Worm (Caenorhabditis elegans) whole organism, late embryonic: ENCODE measurements around the gene ctg-2.

Source experiments
- F13H6.1 ChIP-seq: sonication (generic microtip); optimal IDR thresholded peaks from 2 replicates; lab custom pipeline; 2016; ENCODE audit warnings: missing genetic modification characterization, missing compliant biosample characterization
- K09A11.1 ChIP-seq: sonication (generic microtip); optimal IDR thresholded peaks from 2 replicates; lab custom pipeline; 2017; ENCODE audit warnings: antibody characterized with exemption, mild to moderate bottlenecking, missing genetic modification characterization, missing compliant biosample characterization; ENCODE audit not compliant: insufficient read depth
- Y22D7AL.16 ChIP-seq: sonication (generic microtip); optimal IDR thresholded peaks from 2 replicates; lab custom pipeline; 2016; ENCODE audit warnings: missing genetic modification characterization, missing compliant biosample characterization
- ahr-1 ChIP-seq: sonication (generic microtip); optimal IDR thresholded peaks from 2 replicates; lab custom pipeline; 2016; ENCODE audit warnings: missing genetic modification characterization, missing compliant biosample characterization
- ama-1 ChIP-seq: fragments of 150-350 bp; optimal IDR thresholded peaks from 2 replicates; lab custom pipeline; 2014
- ceh-14 ChIP-seq: sonication (generic microtip); optimal IDR thresholded peaks from 2 replicates; lab custom pipeline; 2016; ENCODE audit warnings: missing genotype, missing genetic modification characterization, missing compliant biosample characterization
- ceh-18 ChIP-seq: sonication (generic microtip); optimal IDR thresholded peaks from 2 replicates; lab custom pipeline; 2016; ENCODE audit warnings: missing genetic modification characterization, missing compliant biosample characterization
- ceh-2 ChIP-seq: sonication (generic microtip); optimal IDR thresholded peaks from 2 replicates; lab custom pipeline; 2016; ENCODE audit warnings: missing genotype, missing genetic modification characterization, missing compliant biosample characterization
- ceh-22 ChIP-seq: sonication (generic microtip); optimal IDR thresholded peaks from 2 replicates; lab custom pipeline; 2017; ENCODE audit warnings: missing biosample characterization, missing genetic modification characterization
- ceh-24 ChIP-seq: sonication (generic microtip); optimal IDR thresholded peaks from 2 replicates; lab custom pipeline; 2016; ENCODE audit warnings: mild to moderate bottlenecking, missing genetic modification characterization, missing compliant biosample characterization
- ceh-45 ChIP-seq: fragments of 200-800 bp; sonication (Bioruptor generic); IDR thresholded peaks from 2 replicates; pipeline ENCODE4 v1.3.6; 2022; ENCODE audit warnings: missing genetic modification reagents, missing genetic modification characterization, missing compliant biosample characterization
- ceh-48 ChIP-seq: sonication (generic microtip); optimal IDR thresholded peaks from 2 replicates; lab custom pipeline; 2016; ENCODE audit warnings: missing genetic modification characterization, inconsistent platforms, missing compliant biosample characterization
- dve-1 ChIP-seq: sonication (generic microtip); optimal IDR thresholded peaks from 2 replicates; lab custom pipeline; 2017; ENCODE audit warnings: antibody characterized with exemption, mild to moderate bottlenecking, missing genetic modification characterization, missing compliant biosample characterization
- elt-2 ChIP-seq: sonication (generic microtip); optimal IDR thresholded peaks from 2 replicates; lab custom pipeline; 2016; ENCODE audit warnings: missing genetic modification reagents, missing genetic modification characterization, missing compliant biosample characterization
- elt-4 ChIP-seq: sonication (generic microtip); optimal IDR thresholded peaks from 2 replicates; lab custom pipeline; 2016; ENCODE audit warnings: missing genetic modification characterization, missing compliant biosample characterization
- ets-4 ChIP-seq: sonication (generic microtip); optimal IDR thresholded peaks from 2 replicates; lab custom pipeline; 2016; ENCODE audit warnings: missing genetic modification characterization, missing compliant biosample characterization
- fax-1 ChIP-seq: sonication (generic microtip); optimal IDR thresholded peaks from 2 replicates; lab custom pipeline; 2016; ENCODE audit warnings: missing genotype, missing genetic modification characterization, missing compliant biosample characterization
- fkh-10 ChIP-seq: fragments of 150-350 bp; optimal IDR thresholded peaks from 2 replicates; lab custom pipeline; 2014; ENCODE audit warnings: missing biosample characterization, missing genetic modification reagents, missing genetic modification characterization
- fkh-6 ChIP-seq: sonication (generic microtip); optimal IDR thresholded peaks from 2 replicates; lab custom pipeline; 2016; ENCODE audit warnings: missing genetic modification characterization, missing compliant biosample characterization
- gmeb-2 ChIP-seq: sonication (generic microtip); optimal IDR thresholded peaks from 2 replicates; lab custom pipeline; 2016; ENCODE audit warnings: missing genetic modification characterization, inconsistent platforms, missing compliant biosample characterization
- hlh-30 ChIP-seq: sonication (generic microtip); optimal IDR thresholded peaks from 2 replicates; lab custom pipeline; 2017; ENCODE audit warnings: antibody characterized with exemption, missing genetic modification characterization, missing compliant biosample characterization; ENCODE audit not compliant: insufficient read depth
- mec-3 ChIP-seq: sonication (generic microtip); optimal IDR thresholded peaks from 2 replicates; lab custom pipeline; 2016; ENCODE audit warnings: borderline replicate concordance, missing genetic modification characterization, missing compliant biosample characterization
- nfya-1 ChIP-seq: sonication (generic microtip); optimal IDR thresholded peaks from 2 replicates; lab custom pipeline; 2017; ENCODE audit warnings: missing genetic modification characterization, mild to moderate bottlenecking, missing compliant biosample characterization, antibody characterized with exemption, moderate library complexity
- nhr-11 ChIP-seq: fragments of 150-350 bp; optimal IDR thresholded peaks from 2 replicates; lab custom pipeline; 2014; ENCODE audit warnings: missing biosample characterization, missing genetic modification characterization
- nhr-232 ChIP-seq: sonication (generic microtip); optimal IDR thresholded peaks from 2 replicates; lab custom pipeline; 2016; ENCODE audit warnings: missing genetic modification characterization, missing compliant biosample characterization
- npax-4 ChIP-seq: sonication (generic microtip); optimal IDR thresholded peaks from 2 replicates; lab custom pipeline; 2016; ENCODE audit warnings: missing genetic modification characterization, missing compliant biosample characterization
- pag-3 ChIP-seq: sonication (generic microtip); optimal IDR thresholded peaks from 2 replicates; lab custom pipeline; 2016; ENCODE audit warnings: missing compliant biosample characterization, missing genetic modification characterization, borderline replicate concordance
- pat-9 ChIP-seq: fragments of 200-800 bp; sonication (Bioruptor generic); optimal IDR thresholded peaks from 2 replicates; lab custom pipeline; 2018; ENCODE audit warnings: mild to moderate bottlenecking, missing genetic modification characterization, moderate library complexity, missing compliant biosample characterization
- pax-1 ChIP-seq: fragments of 150-350 bp; optimal IDR thresholded peaks from 2 replicates; lab custom pipeline; 2014; ENCODE audit warnings: missing biosample characterization, missing genetic modification characterization
- pha-2 ChIP-seq: sonication (generic microtip); optimal IDR thresholded peaks from 2 replicates; lab custom pipeline; 2017; ENCODE audit warnings: mild to moderate bottlenecking, missing genetic modification characterization, missing compliant biosample characterization
- pha-4 ChIP-seq: fragments of 150-350 bp; optimal IDR thresholded peaks from 2 replicates; lab custom pipeline; 2018; ENCODE audit warnings: missing biosample characterization, missing genetic modification reagents, missing genetic modification characterization
- pqm-1 ChIP-seq: sonication (generic microtip); optimal IDR thresholded peaks from 2 replicates; lab custom pipeline; 2016; ENCODE audit warnings: missing genetic modification characterization, missing compliant biosample characterization
- pros-1 ChIP-seq: fragments of 150-350 bp; optimal IDR thresholded peaks from 2 replicates; lab custom pipeline; 2014; ENCODE audit warnings: missing biosample characterization, missing genetic modification reagents, missing genetic modification characterization
- sdc-2 ChIP-seq: sonication (generic microtip); optimal IDR thresholded peaks from 2 replicates; lab custom pipeline; 2016; ENCODE audit warnings: missing genotype, missing genetic modification characterization, missing compliant biosample characterization
- sox-2 ChIP-seq: fragments of 200-800 bp; sonication (Bioruptor generic); IDR thresholded peaks from 2 replicates; pipeline ENCODE4 v1.3.6; 2022; ENCODE audit warnings: missing genetic modification reagents, missing genetic modification characterization, missing compliant biosample characterization
- sox-4 ChIP-seq: sonication (generic microtip); optimal IDR thresholded peaks from 2 replicates; lab custom pipeline; 2017; ENCODE audit warnings: mild to moderate bottlenecking, missing genetic modification characterization, inconsistent platforms, missing compliant biosample characterization
- syd-9 ChIP-seq: sonication (generic microtip); optimal IDR thresholded peaks from 2 replicates; lab custom pipeline; 2016; ENCODE audit warnings: mild to moderate bottlenecking, missing genetic modification characterization, moderate library complexity, missing compliant biosample characterization
- tbx-7 ChIP-seq: sonication (generic microtip); optimal IDR thresholded peaks from 2 replicates; lab custom pipeline; 2016; ENCODE audit warnings: missing genotype, missing genetic modification characterization, missing compliant biosample characterization
- ttx-3 ChIP-seq: sonication (generic microtip); optimal IDR thresholded peaks from 2 replicates; lab custom pipeline; 2016; ENCODE audit warnings: missing genetic modification reagents, missing genetic modification characterization, missing compliant biosample characterization
- unc-3 ChIP-seq, 2 experiments: fragments of 200-800 bp in 1 of 2; sonication (Bioruptor generic) in 1 of 2; sonication (generic microtip) in 1 of 2; conservative IDR thresholded peaks in 1 of 2; optimal IDR thresholded peaks in 1 of 2; 2 replicates each; pipeline versions ENCODE4 v1.3.6 to Lab custom; 2016 to 2022; ENCODE audit warnings: missing compliant biosample characterization in 2 of 2, missing genetic modification characterization in 2 of 2, missing genetic modification reagents in 1 of 2
- unc-55 ChIP-seq: sonication (generic microtip); optimal IDR thresholded peaks from 2 replicates; lab custom pipeline; 2017; ENCODE audit warnings: missing biosample characterization, missing genetic modification reagents, missing genetic modification characterization
- zip-5 ChIP-seq: sonication (generic microtip); optimal IDR thresholded peaks from 2 replicates; lab custom pipeline; 2016; ENCODE audit warnings: missing genetic modification characterization, missing compliant biosample characterization
- ztf-16 ChIP-seq: sonication (generic microtip); optimal IDR thresholded peaks from 2 replicates; lab custom pipeline; 2017; ENCODE audit warnings: missing genetic modification characterization, missing compliant biosample characterization

Gene ctg-2

DNA sequence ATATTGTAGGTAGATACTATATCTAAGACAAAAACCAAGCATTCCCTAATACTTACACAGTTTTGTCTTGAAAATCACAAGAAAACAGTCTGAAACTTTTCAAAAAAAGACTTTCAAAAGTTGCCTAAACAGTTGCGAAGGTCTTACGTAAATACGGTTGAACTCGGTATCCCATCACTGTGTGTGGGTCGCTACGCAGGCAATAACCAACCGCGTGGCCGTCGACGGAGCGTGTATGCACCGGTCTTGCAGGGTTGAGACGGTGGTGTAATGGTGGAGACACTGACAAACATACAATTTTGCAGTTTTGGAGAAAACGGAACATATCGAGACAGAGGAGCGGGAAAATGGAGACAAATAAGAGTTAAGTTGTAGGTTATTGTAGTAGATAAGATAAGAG, 46.4 kb downstream of the ctg-2 start, which contains the start of gene iff-2 (continued):
- TF ChIP-seq ceh-2 (tag; lab: Kevin White, UChicago) (peak; percentile 76), pax-1 (tag; lab: Kevin White, UChicago) (peak; percentile 83), pros-1 (tag; lab: Kevin White, UChicago) (peak; percentile 96), ama-1 (lab: Kevin White, UChicago) (peak; percentile 51), unc-55 (GFP tag; lab: Kevin White, UChicago) (peak; percentile 86), ceh-48 (tag; lab: Kevin White, UChicago) (peak; percentile 49), Y22D7AL.16 (tag; lab: Kevin White, UChicago) (no peak), K09A11.1 (tag; lab: Kevin White, UChicago) (peak; percentile 80), nhr-232 (tag; lab: Kevin White, UChicago) (no peak), pag-3 (tag; lab: Kevin White, UChicago) (no peak), fkh-10 (GFP tag; lab: Kevin White, UChicago) (peak; percentile 59), ceh-18 (peak; percentile 99), ceh-45 (peak; percentile 62; the same call in 1 of the 2 replicates), ahr-1 (tag; lab: Kevin White, UChicago) (no peak), syd-9 (tag; lab: Kevin White, UChicago) (peak; percentile 83), unc-3 (GFP tag; conservative IDR thresholded peaks at IDR 0.05; lab: Robert Waterston, UW) (peak; percentile 43; the same call in 1 of the 2 replicates), unc-3 (tag; optimal IDR thresholded peaks at IDR 0.05; lab: Kevin White, UChicago) (peak; percentile 48), gmeb-2 (tag; lab: Kevin White, UChicago) (no peak), zip-5 (tag; lab: Kevin White, UChicago) (no peak), nfya-1 (tag; lab: Kevin White, UChicago) (peak; percentile 97), ets-4 (tag; lab: Kevin White, UChicago) (peak; percentile 89), ttx-3 (tag; lab: Kevin White, UChicago) (peak; percentile 37), pha-2 (tag; lab: Kevin White, UChicago) (peak; percentile 46), ceh-24 (tag; lab: Kevin White, UChicago) (no peak), fkh-6 (peak; percentile 68), dve-1 (tag; lab: Kevin White, UChicago) (peak; percentile 98), pqm-1 (tag; lab: Kevin White, UChicago) (peak; percentile 73), elt-2 (peak; percentile 91), elt-4 (tag; lab: Kevin White, UChicago) (no peak), ceh-14 (tag; lab: Kevin White, UChicago) (peak; percentile 83), sox-4 (peak; percentile 50), F13H6.1 (peak; percentile 66), sox-2 (GFP tag; lab: Robert Waterston, UW) (peak; percentile 39; the same call in 1 of the 2 replicates), mec-3 (tag; lab: Kevin White, UChicago) (no peak), sdc-2 (tag; lab: Kevin White, UChicago) (peak; percentile 78), pha-4 (no peak), pat-9 (tag; lab: Kevin White, UChicago) (peak; percentile 72), nhr-11 (peak; percentile 62), hlh-30 (tag; lab: Kevin White, UChicago) (peak; percentile 100), ztf-16 (tag; lab: Kevin White, UChicago) (peak; percentile 83), fax-1 (no peak), npax-4 (tag; lab: Kevin White, UChicago) (no peak), ceh-22 (tag; lab: Kevin White, UChicago) (peak; percentile 67), tbx-7 (tag; lab: Kevin White, UChicago) (peak; percentile 48)
- TF ChIP-seq, all 69 proteins: peak for 51
